Worm (Caenorhabditis elegans) whole organism, mixed stage, embryonic: Measurements from ENCODE around the gene ets-7.

ENCODE experiments used
- ceh-83 ChIP-seq: fragments of 200-800 bp; sonication (Bioruptor generic); optimal IDR thresholded peaks from 2 replicates; lab custom pipeline; 2018; ENCODE audit warnings: mild to moderate bottlenecking, missing genetic modification characterization, missing compliant biosample characterization
- lsy-2 ChIP-seq: fragments of 150-350 bp; optimal IDR thresholded peaks from 2 replicates; lab custom pipeline; 2014; ENCODE audit warnings: missing biosample characterization, missing genetic modification characterization
- zip-8 ChIP-seq: fragments of 150-350 bp; optimal IDR thresholded peaks from 2 replicates; lab custom pipeline; 2014; ENCODE audit warnings: missing biosample characterization, missing genetic modification characterization

DNA sequence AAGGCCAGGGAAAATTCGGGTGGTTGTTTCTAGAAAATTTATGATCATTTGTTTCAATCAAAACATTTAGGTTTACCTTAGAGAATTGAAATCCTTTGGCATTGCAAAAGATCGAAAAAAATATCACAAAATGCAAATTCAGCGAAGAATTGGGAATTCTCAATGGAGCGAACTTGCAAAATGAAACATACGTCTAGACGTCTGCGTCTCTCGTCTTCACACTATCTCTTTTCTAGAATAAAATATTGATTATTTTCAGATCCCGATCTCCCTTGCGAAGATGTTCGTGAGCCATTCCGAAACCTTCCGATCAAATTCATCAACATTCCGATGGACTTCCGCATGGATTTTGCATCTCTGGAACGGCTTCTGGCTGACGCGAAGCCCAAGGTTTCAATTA is 21.8 kb upstream of the ets-7 start, which contains the start of gene ets-6:
- TF ChIP-seq zip-8 (tag; lab: Kevin White, UChicago), result no peak
- TF ChIP-seq lsy-2 (tag; lab: Kevin White, UChicago), result no peak
- no peak for TF ChIP-seq ceh-83 (GFP tag; lab: Kevin White, UChicago)
